Worm (Caenorhabditis elegans): Measurements from ENCODE around the gene glr-8.

The glr-8 gene

ce11 chrX:6531896-6532295 is 26.1 kb downstream of the glr-8 start:
- no peak for TF ChIP-seq fkh-10 (GFP tag; optimal IDR thresholded peaks at IDR 0.05)
- no peak for TF ChIP-seq nhr-77 (tag; optimal IDR thresholded peaks at IDR 0.05)
- peak; percentile 38 for TF ChIP-seq nfya-1 (tag; optimal IDR thresholded peaks at IDR 0.05; ENCODE audit: insufficient read depth)

- no peak for TF ChIP-seq snpc-4 (tag; optimal IDR thresholded peaks at IDR 0.05)
- TF ChIP-seq elt-2 (tag; optimal IDR thresholded peaks at IDR 0.05): peak; percentile 50
Observed at ce11 chrX:6533038-6533437, 27.3 kb downstream of the glr-8 start.

ce11 chrX:6536701-6537279 is 31.0 kb downstream of the glr-8 start, which contains the start of gene ilys-5:
Gene ilys-5 (minus strand): TSS chrX:6536840.
- TF ChIP-seq unc-62 (GFP tag; optimal IDR thresholded peaks at IDR 0.05) (no peak), mdl-1 (tag; optimal IDR thresholded peaks at IDR 0.05) (no peak), ceh-9 (tag; optimal IDR thresholded peaks at IDR 0.05) (no peak), fkh-2 (tag; optimal IDR thresholded peaks at IDR 0.05) (no peak), nhr-25 (tag; optimal IDR thresholded peaks at IDR 0.05) (no peak), fos-1 (tag; optimal IDR thresholded peaks at IDR 0.05) (no peak), elt-2 (tag; optimal IDR thresholded peaks at IDR 0.05) (peak; percentile 90), snpc-4 (tag; optimal IDR thresholded peaks at IDR 0.05) (no peak), pqm-1 (tag; optimal IDR thresholded peaks at IDR 0.05) (peak; percentile 73)

- TF ChIP-seq jun-1 (tag; optimal IDR thresholded peaks at IDR 0.05) (peak; percentile 23), pqm-1 (tag; optimal IDR thresholded peaks at IDR 0.05) (peak; percentile 72), aly-2 (tag; optimal IDR thresholded peaks at IDR 0.05) (no peak), nfya-1 (tag; optimal IDR thresholded peaks at IDR 0.05; ENCODE audit: insufficient read depth) (no peak), elt-2 (tag; optimal IDR thresholded peaks at IDR 0.05) (peak; percentile 88), ztf-11 (tag; optimal IDR thresholded peaks at IDR 0.05) (no peak), nhr-11 (tag; optimal IDR thresholded peaks at IDR 0.05) (no peak)
Observed at ce11 chrX:6538068-6538467, 32.3 kb downstream of the glr-8 start.

ce11 chrX:6542692-6543091 is 36.9 kb downstream of the glr-8 start, which contains the start of gene T14E8.2:
Gene T14E8.2 (plus strand): TSS chrX:6542992.
- TF ChIP-seq jun-1 (tag; optimal IDR thresholded peaks at IDR 0.05) (no peak), egl-5 (tag; optimal IDR thresholded peaks at IDR 0.05) (no peak)

- no peak for TF ChIP-seq ztf-11 (tag; optimal IDR thresholded peaks at IDR 0.05)
- no peak for TF ChIP-seq unc-62 (GFP tag; optimal IDR thresholded peaks at IDR 0.05)
- no peak for TF ChIP-seq hmg-11 (tag; optimal IDR thresholded peaks at IDR 0.05)
- no peak for TF ChIP-seq ceh-28 (tag; optimal IDR thresholded peaks at IDR 0.05)
- no peak for TF ChIP-seq nhr-67 (tag; optimal IDR thresholded peaks at IDR 0.05)
- TF ChIP-seq nhr-11 (tag; optimal IDR thresholded peaks at IDR 0.05): no peak
- TF ChIP-seq lsy-12 (tag; optimal IDR thresholded peaks at IDR 0.05): no peak
- no peak for TF ChIP-seq egl-5 (tag; optimal IDR thresholded peaks at IDR 0.05)
- no peak for TF ChIP-seq daf-12 (tag; optimal IDR thresholded peaks at IDR 0.05)
- no peak for TF ChIP-seq ZK546.5 (tag; optimal IDR thresholded peaks at IDR 0.05)
- TF ChIP-seq nfya-1 (tag; optimal IDR thresholded peaks at IDR 0.05; ENCODE audit: insufficient read depth): no peak
- TF ChIP-seq mdl-1 (tag; optimal IDR thresholded peaks at IDR 0.05): no peak
- no peak for TF ChIP-seq nhr-28 (tag; optimal IDR thresholded peaks at IDR 0.05)
Observed at ce11 chrX:6543665-6544064, 37.9 kb downstream of the glr-8 start.

- TF ChIP-seq nhr-28 (tag; optimal IDR thresholded peaks at IDR 0.05) (no peak), nfya-1 (tag; optimal IDR thresholded peaks at IDR 0.05; ENCODE audit: insufficient read depth) (peak; percentile 16), elt-3 (tag; optimal IDR thresholded peaks at IDR 0.05) (no peak), pha-4 (tag; optimal IDR thresholded peaks at IDR 0.05) (peak; percentile 9), egl-5 (tag; optimal IDR thresholded peaks at IDR 0.05) (peak; percentile 71), nhr-23 (tag; optimal IDR thresholded peaks at IDR 0.05) (peak; percentile 20), unc-39 (tag; optimal IDR thresholded peaks at IDR 0.05) (no peak), ZK546.5 (tag; optimal IDR thresholded peaks at IDR 0.05) (no peak), nhr-25 (tag; optimal IDR thresholded peaks at IDR 0.05) (peak; percentile 52), hmg-11 (tag; optimal IDR thresholded peaks at IDR 0.05) (peak; percentile 36)
Observed at ce11 chrX:6551073-6551652, 45.4 kb downstream of the glr-8 start.

Data from whole organism, L3 larva.